Worm (Caenorhabditis elegans) whole organism, mixed stage, embryonic: ENCODE data around the gene ascc-1.

Source experiments
- elt-1 ChIP-seq: sonication (generic microtip); optimal IDR thresholded peaks from 2 replicates; lab custom pipeline; 2017; ENCODE audit warnings: missing genetic modification characterization, mild to moderate bottlenecking, missing compliant biosample characterization, antibody characterized with exemption, moderate library complexity, borderline replicate concordance; ENCODE audit not compliant: insufficient read depth
- elt-3 ChIP-seq: fragments of 150-350 bp; optimal IDR thresholded peaks from 2 replicates; lab custom pipeline; 2014; ENCODE audit warnings: missing biosample characterization, missing genetic modification characterization
- nhr-28 ChIP-seq: fragments of 150-350 bp; optimal IDR thresholded peaks from 2 replicates; lab custom pipeline; 2014; ENCODE audit warnings: missing biosample characterization, missing genetic modification characterization
- unc-39 ChIP-seq: fragments of 150-350 bp; optimal IDR thresholded peaks from 2 replicates; lab custom pipeline; 2014; ENCODE audit warnings: missing biosample characterization, missing genetic modification characterization
- unc-62 ChIP-seq: fragments of 150-350 bp; optimal IDR thresholded peaks from 2 replicates; lab custom pipeline; 2014; ENCODE audit warnings: missing biosample characterization, missing genetic modification reagents, missing genetic modification characterization

DNA sequence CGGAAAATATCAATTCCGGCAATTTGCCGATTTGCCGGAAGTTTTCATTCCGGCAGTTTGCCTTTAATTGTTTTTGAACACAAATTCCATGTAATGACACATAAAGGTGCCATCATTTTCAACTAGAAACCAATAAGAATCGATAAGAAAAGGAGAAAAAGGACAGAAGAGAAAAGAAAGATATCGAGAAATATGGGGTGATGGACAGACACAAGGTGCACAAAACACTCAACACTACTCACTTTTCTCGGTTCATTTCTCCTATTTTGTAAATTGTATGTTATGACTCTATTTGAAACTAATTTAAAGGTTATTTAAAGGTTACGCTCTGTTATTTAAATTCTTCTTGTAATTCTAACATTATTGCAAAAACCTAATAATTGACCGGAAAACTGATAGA is 6.6 kb upstream of the ascc-1 start:
- no peak for TF ChIP-seq unc-39
- TF ChIP-seq nhr-28 (tag; lab: Kevin White, UChicago), result no peak
- no peak for TF ChIP-seq elt-3 (tag; lab: Kevin White, UChicago)
- TF ChIP-seq elt-1 (tag; lab: Kevin White, UChicago), result no peak
- TF ChIP-seq unc-62, result no peak
